Fruit fly (Drosophila melanogaster): ENCODE data around the gene CG17328.

The CG17328 gene

dm6 chr2L:16325515-16326257 lies 25.9 kb downstream of the CG17328 start, which contains the start of gene cact (continued):
- peak; percentile 95 for TF ChIP-seq HmgZ (tag; optimal IDR thresholded peaks at IDR 0.05)
- peak; percentile 76 for TF ChIP-seq gcm2 (GFP tag; optimal IDR thresholded peaks at IDR 0.05)
- peak; percentile 94 for TF ChIP-seq lbe (GFP tag; optimal IDR thresholded peaks at IDR 0.05)
- TF ChIP-seq CG14014 (GFP tag; IDR thresholded peaks at IDR 0.05): peak; percentile 85
- TF ChIP-seq D19A (tag; optimal IDR thresholded peaks at IDR 0.05): peak; percentile 88
- peak; percentile 24; the same call in 1 of the 2 replicates for TF ChIP-seq CG5953 (GFP tag; IDR thresholded peaks at IDR 0.05)
- peak; percentile 88 for TF ChIP-seq CG6272 (GFP tag; IDR thresholded peaks at IDR 0.05)
- TF ChIP-seq crp (GFP tag; optimal IDR thresholded peaks at IDR 0.05): peak; percentile 18 to 72
- peak; percentile 88 for TF ChIP-seq stc (GFP tag; IDR thresholded peaks at IDR 0.05)
- peak; percentile 57; the same call in 2 of the 3 replicates for TF ChIP-seq CG16813 (GFP tag; IDR thresholded peaks at IDR 0.05; ENCODE audit: partially characterized antibody)
- TF ChIP-seq pnt (GFP tag; optimal IDR thresholded peaks at IDR 0.05): peak; percentile 93
- peak; percentile 68 for TF ChIP-seq CG13287 (GFP tag; IDR thresholded peaks at IDR 0.05; ENCODE audit: partially characterized antibody)
- peak; percentile 86 to 95 for TF ChIP-seq chif (GFP tag; optimal IDR thresholded peaks at IDR 0.05)
- peak; percentile 88 for TF ChIP-seq CG16815 (GFP tag; optimal IDR thresholded peaks at IDR 0.05)
- peak; percentile 92 for TF ChIP-seq bcd (GFP tag; optimal IDR thresholded peaks at IDR 0.05)
- TF ChIP-seq CG15011 (GFP tag; optimal IDR thresholded peaks at IDR 0.05): peak; percentile 85
- peak; percentile 94 for TF ChIP-seq CG32532 (GFP tag; IDR thresholded peaks at IDR 0.05)
- TF ChIP-seq Xbp1 (GFP tag; optimal IDR thresholded peaks at IDR 0.05): peak; percentile 96
- peak; percentile 90 for TF ChIP-seq maf-S (GFP tag; optimal IDR thresholded peaks at IDR 0.05)
- peak; percentile 46 for TF ChIP-seq gfzf (GFP tag; optimal IDR thresholded peaks at IDR 0.05)
- TF ChIP-seq HLH54F (GFP tag; optimal IDR thresholded peaks at IDR 0.05): peak; percentile 95
- TF ChIP-seq CG18262 (tag; optimal IDR thresholded peaks at IDR 0.05): peak; percentile 94
- TF ChIP-seq Oli (tag; optimal IDR thresholded peaks at IDR 0.05): peak; percentile 92
- peak; percentile 94 for TF ChIP-seq ssp (GFP tag; IDR thresholded peaks at IDR 0.05)
- TF ChIP-seq tgo (GFP tag; IDR thresholded peaks at IDR 0.05): peak; percentile 90
- TF ChIP-seq H2.0 (GFP tag; IDR thresholded peaks at IDR 0.05): peak; percentile 88
- TF ChIP-seq Spps (tag; optimal IDR thresholded peaks at IDR 0.05): peak; percentile 92
- TF ChIP-seq repo (GFP tag; optimal IDR thresholded peaks at IDR 0.05): peak; percentile 91
- TF ChIP-seq CG9932 (GFP tag; IDR thresholded peaks at IDR 0.05): peak; percentile 94
- TF ChIP-seq CG43689 (GFP tag; IDR thresholded peaks at IDR 0.05): no peak; the same call in none of the 2 replicates
- TF ChIP-seq Fer2 (tag; optimal IDR thresholded peaks at IDR 0.05): peak; percentile 76
- TF ChIP-seq CG18599 (GFP tag; optimal IDR thresholded peaks at IDR 0.05): peak; percentile 94
- peak; percentile 79 for TF ChIP-seq CG9437 (GFP tag; optimal IDR thresholded peaks at IDR 0.05)
- TF ChIP-seq E2f2 (GFP tag; IDR thresholded peaks at IDR 0.05): peak; percentile 79
- peak; percentile 86 for TF ChIP-seq CG10654 (GFP tag; optimal IDR thresholded peaks at IDR 0.05)
- peak; percentile 92 for TF ChIP-seq gsb-n (tag; optimal IDR thresholded peaks at IDR 0.05)
- peak; percentile 70 for TF ChIP-seq BEAF-32 (GFP tag; optimal IDR thresholded peaks at IDR 0.05)
- TF ChIP-seq bowl (GFP tag; IDR thresholded peaks at IDR 0.05): peak; percentile 32; the same call in 1 of the 2 replicates
- TF ChIP-seq kni (GFP tag; optimal IDR thresholded peaks at IDR 0.05): peak; percentile 45
- TF ChIP-seq CG34422 (GFP tag; IDR thresholded peaks at IDR 0.05): peak; percentile 93
- no peak for TF ChIP-seq aop (GFP tag; IDR thresholded peaks at IDR 0.05)
- TF ChIP-seq CG33213 (GFP tag; optimal IDR thresholded peaks at IDR 0.05): peak; percentile 93
- peak; percentile 66 for TF ChIP-seq CG17912 (GFP tag; optimal IDR thresholded peaks at IDR 0.05)
- TF ChIP-seq gro (GFP tag; optimal IDR thresholded peaks at IDR 0.05): peak; percentile 95
- TF ChIP-seq CG7987 (GFP tag; optimal IDR thresholded peaks at IDR 0.05): peak; percentile 62
- TF ChIP-seq CG15601 (tag; optimal IDR thresholded peaks at IDR 0.05): peak; percentile 90
- no peak for TF ChIP-seq zen2 (GFP tag; IDR thresholded peaks at IDR 0.05; ENCODE audit: partially characterized antibody)
- TF ChIP-seq hb (GFP tag; IDR thresholded peaks at IDR 0.05; ENCODE audit: partially characterized antibody): no peak
- TF ChIP-seq Atf-2 (GFP tag; optimal IDR thresholded peaks at IDR 0.05): peak; percentile 85

Data from whole organism, embryonic.